Worm (Caenorhabditis elegans): Measurements from ENCODE around the gene C31E10.5.
"Not testable (repeated sequence)": the region's sequence is repeated elsewhere in the genome, so short reads cannot be mapped to it uniquely, and the experiment has no call there.

C31E10.5 gene

ce11 chrX:14001494-14001974 is 5.9 kb upstream of the C31E10.5 start, which contains the start of gene cytb-5.1:
Gene cytb-5.1 (plus strand): TSS chrX:14001924.
- no peak for TF ChIP-seq mab-5 (tag; optimal IDR thresholded peaks at IDR 0.05)
- peak; percentile 44 for TF ChIP-seq pha-4 (tag; optimal IDR thresholded peaks at IDR 0.05)
- TF ChIP-seq cnd-1 (tag; optimal IDR thresholded peaks at IDR 0.05): no peak
- TF ChIP-seq tbx-8 (GFP tag; optimal IDR thresholded peaks at IDR 0.05): no peak
- no peak for TF ChIP-seq nhr-76 (tag; optimal IDR thresholded peaks at IDR 0.05)
- no peak for TF ChIP-seq elt-1 (tag; optimal IDR thresholded peaks at IDR 0.05; ENCODE audit: borderline replicate concordance, insufficient read depth)
- TF ChIP-seq unc-120 (tag; optimal IDR thresholded peaks at IDR 0.05; ENCODE audit: poor library complexity, severe bottlenecking): peak; percentile 15
- TF ChIP-seq mep-1 (tag; optimal IDR thresholded peaks at IDR 0.05): peak; percentile 16
- TF ChIP-seq lin-13 (tag; optimal IDR thresholded peaks at IDR 0.05): no peak
- TF ChIP-seq unc-62 (GFP tag; optimal IDR thresholded peaks at IDR 0.05): no peak
- TF ChIP-seq zip-8 (tag; optimal IDR thresholded peaks at IDR 0.05): no peak
- TF ChIP-seq mls-2 (tag; optimal IDR thresholded peaks at IDR 0.05): no peak
- TF ChIP-seq unc-39 (tag; optimal IDR thresholded peaks at IDR 0.05): no peak
- peak; percentile 46 for TF ChIP-seq ceh-83 (GFP tag; optimal IDR thresholded peaks at IDR 0.05)

- no peak for TF ChIP-seq bed-3 (GFP tag; optimal IDR thresholded peaks at IDR 0.05)
- no peak for TF ChIP-seq nhr-2 (tag; optimal IDR thresholded peaks at IDR 0.05)
- no peak for TF ChIP-seq blmp-1 (tag; optimal IDR thresholded peaks at IDR 0.05)
- TF ChIP-seq sptf-1 (tag; optimal IDR thresholded peaks at IDR 0.05): no peak
- no peak for TF ChIP-seq lsy-2 (tag; optimal IDR thresholded peaks at IDR 0.05)
- TF ChIP-seq M03D4.4 (tag; optimal IDR thresholded peaks at IDR 0.05): no peak
- TF ChIP-seq lin-32 (GFP tag; optimal IDR thresholded peaks at IDR 0.05): no peak
- no peak for TF ChIP-seq drap-1 (GFP tag; optimal IDR thresholded peaks at IDR 0.05)
Observed at ce11 chrX:14000198-14000748, 4.6 kb upstream of the C31E10.5 start.

ce11 chrX:13990680-13991079 is 5.0 kb downstream of the C31E10.5 start, which contains the start of gene C31E10.11:
Gene C31E10.11 (minus strand): TSS chrX:13990780.
- no peak for TF ChIP-seq sem-2 (GFP tag; optimal IDR thresholded peaks at IDR 0.05)
- no peak for TF ChIP-seq drap-1 (GFP tag; optimal IDR thresholded peaks at IDR 0.05)
- TF ChIP-seq ztf-11 (tag; optimal IDR thresholded peaks at IDR 0.05): no peak
- no peak for TF ChIP-seq elt-3 (tag; optimal IDR thresholded peaks at IDR 0.05)
- TF ChIP-seq ceh-39 (tag; optimal IDR thresholded peaks at IDR 0.05): no peak
- no peak for TF ChIP-seq nhr-2 (tag; optimal IDR thresholded peaks at IDR 0.05)
- TF ChIP-seq bed-3 (GFP tag; optimal IDR thresholded peaks at IDR 0.05): no peak
- TF ChIP-seq lin-32 (GFP tag; optimal IDR thresholded peaks at IDR 0.05): no peak
- TF ChIP-seq unc-62 (GFP tag; optimal IDR thresholded peaks at IDR 0.05): no peak
- TF ChIP-seq unc-120 (tag; optimal IDR thresholded peaks at IDR 0.05; ENCODE audit: poor library complexity, severe bottlenecking): no peak
- TF ChIP-seq snpc-4 (tag; optimal IDR thresholded peaks at IDR 0.05): no peak
- no peak for TF ChIP-seq flh-1 (GFP tag; optimal IDR thresholded peaks at IDR 0.05)
- no peak for TF ChIP-seq sptf-1 (tag; optimal IDR thresholded peaks at IDR 0.05)
- no peak for TF ChIP-seq ceh-83 (GFP tag; optimal IDR thresholded peaks at IDR 0.05)
- no peak for TF ChIP-seq nhr-237 (tag; optimal IDR thresholded peaks at IDR 0.05)
- TF ChIP-seq ces-1 (GFP tag; optimal IDR thresholded peaks at IDR 0.05): no peak
- no peak for TF ChIP-seq cnd-1 (tag; optimal IDR thresholded peaks at IDR 0.05)
- TF ChIP-seq tbx-8 (GFP tag; optimal IDR thresholded peaks at IDR 0.05): no peak

ce11 chrX:13986307-13986706 is 9.3 kb downstream of the C31E10.5 start, which contains the start of gene irld-24:
Gene irld-24 (plus strand): TSS chrX:13986607.
- TF ChIP-seq nhr-28 (tag; optimal IDR thresholded peaks at IDR 0.05): no peak
- no peak for TF ChIP-seq cnd-1 (tag; optimal IDR thresholded peaks at IDR 0.05)
- no peak for TF ChIP-seq mab-5 (tag; optimal IDR thresholded peaks at IDR 0.05)

ce11 chrX:13980417-13980816 is 15.2 kb downstream of the C31E10.5 start, which contains the start of gene arrd-24:
Gene arrd-24 (minus strand): TSS chrX:13980517.
- not testable (repeated sequence) for TF ChIP-seq nhr-2 (tag; optimal IDR thresholded peaks at IDR 0.05); unc-120 (tag; optimal IDR thresholded peaks at IDR 0.05; ENCODE audit: poor library complexity, severe bottlenecking); nhr-28 (tag; optimal IDR thresholded peaks at IDR 0.05)

Measured in whole organism, mixed stage, embryonic.